Fruit fly (Drosophila melanogaster): ENCODE data around the gene sals.

dm6 chr3R:11431395-11431977 is 20.1 kb downstream of the sals start, which contains the start of the genes RpL24-like and CG5276:
- TF ChIP-seq CG11617 (GFP tag; optimal IDR thresholded peaks at IDR 0.05) (peak; percentile 69), cic (GFP tag; optimal IDR thresholded peaks at IDR 0.05) (no peak), cnc (optimal IDR thresholded peaks at IDR 0.05) (no peak), Crg-1 (GFP tag; optimal IDR thresholded peaks at IDR 0.05) (no peak), Clk (GFP tag; optimal IDR thresholded peaks at IDR 0.05) (no peak), Hr96 (GFP tag; optimal IDR thresholded peaks at IDR 0.05) (no peak), kay (GFP tag; ENCODE audit: borderline replicate concordance) (no peak), tj (GFP tag; optimal IDR thresholded peaks at IDR 0.05) (peak; percentile 11), CG14711 (tag; optimal IDR thresholded peaks at IDR 0.05) (no peak), CG7045 (GFP tag; optimal IDR thresholded peaks at IDR 0.05) (no peak), toe (GFP tag; optimal IDR thresholded peaks at IDR 0.05) (no peak), Mnt (GFP tag; optimal IDR thresholded peaks at IDR 0.05) (peak; percentile 99), pad (GFP tag; optimal IDR thresholded peaks at IDR 0.05) (no peak)

All from whole organism, adult.